Fruit fly (Drosophila melanogaster): Measurements from ENCODE around the gene CASK.
A peak's percentile ranks its signal among the peaks of the same experiment; 100 is the strongest.

Gene CASK

dm6 chr3R:21852579-21853233 lies 30.2 kb upstream of the CASK start (continued):
- TF ChIP-seq chinmo (GFP tag; IDR thresholded peaks at IDR 0.05; ENCODE audit: partially characterized antibody) (peak; percentile 26; the same call in 1 of the 4 replicates), psq (GFP tag; optimal IDR thresholded peaks at IDR 0.05) (peak; percentile 79), gem (tag; optimal IDR thresholded peaks at IDR 0.05) (peak; percentile 60), CG15269 (tag; optimal IDR thresholded peaks at IDR 0.05) (peak; percentile 42), CG10979 (tag; optimal IDR thresholded peaks at IDR 0.05) (peak; percentile 23), da (GFP tag; optimal IDR thresholded peaks at IDR 0.05) (no peak)

dm6 chr3R:21851592-21852578 lies 29.4 kb upstream of the CASK start:
- TF ChIP-seq fd102C (GFP tag; optimal IDR thresholded peaks at IDR 0.05) = no peak
- TF ChIP-seq CG7271 (tag; optimal IDR thresholded peaks at IDR 0.05) = no peak
- TF ChIP-seq hkb (optimal IDR thresholded peaks at IDR 0.05) = no peak
- no peak for TF ChIP-seq hkb (GFP tag; IDR thresholded peaks at IDR 0.05)
- TF ChIP-seq Xbp1 (GFP tag; optimal IDR thresholded peaks at IDR 0.05) = no peak
- no peak for TF ChIP-seq CG4730 (GFP tag; IDR thresholded peaks at IDR 0.05)
- TF ChIP-seq CG8290 (GFP tag; optimal IDR thresholded peaks at IDR 0.05) = no peak
- peak in 1 of 2 experiments; percentile 21 for TF ChIP-seq CG8290 (tag; optimal IDR thresholded peaks at IDR 0.05)
- TF ChIP-seq CG4360 (GFP tag; IDR thresholded peaks at IDR 0.05) = peak; percentile 90
- no peak for TF ChIP-seq scrt (GFP tag; optimal IDR thresholded peaks at IDR 0.05)
- no peak for TF ChIP-seq CG8944 (GFP tag; optimal IDR thresholded peaks at IDR 0.05)
- TF ChIP-seq al (GFP tag; IDR thresholded peaks at IDR 0.05) = no peak
- TF ChIP-seq CG16863 (GFP tag; optimal IDR thresholded peaks at IDR 0.05) = no peak
- no peak for TF ChIP-seq CG6689 (GFP tag; IDR thresholded peaks at IDR 0.05)
- peak in 1 of 2 experiments; percentile 19 for TF ChIP-seq eve (GFP tag; optimal IDR thresholded peaks at IDR 0.05)
- no peak for TF ChIP-seq sim (GFP tag; IDR thresholded peaks at IDR 0.05)
- TF ChIP-seq CG11085 (GFP tag; IDR thresholded peaks at IDR 0.05) = no peak
- TF ChIP-seq jumu (GFP tag; optimal IDR thresholded peaks at IDR 0.05) = no peak
- no peak for TF ChIP-seq trem (tag; optimal IDR thresholded peaks at IDR 0.05)
- TF ChIP-seq BtbVII (GFP tag; optimal IDR thresholded peaks at IDR 0.05) = no peak
- TF ChIP-seq tio (GFP tag; optimal IDR thresholded peaks at IDR 0.05) = no peak
- TF ChIP-seq CG18476 (GFP tag; optimal IDR thresholded peaks at IDR 0.05) = no peak
- peak; percentile 30; the same call in 1 of the 2 replicates for TF ChIP-seq chm (GFP tag; IDR thresholded peaks at IDR 0.05)
- TF ChIP-seq shn (GFP tag; optimal IDR thresholded peaks at IDR 0.05) = no peak
- TF ChIP-seq CG7556 (GFP tag; optimal IDR thresholded peaks at IDR 0.05) = no peak
- no peak for TF ChIP-seq CG10654 (GFP tag; optimal IDR thresholded peaks at IDR 0.05)
- peak; percentile 33 for TF ChIP-seq sens (GFP tag)
- TF ChIP-seq Blimp-1 (GFP tag; optimal IDR thresholded peaks at IDR 0.05) = peak; percentile 3
- TF ChIP-seq CG18619 (GFP tag; optimal IDR thresholded peaks at IDR 0.05) = no peak
- TF ChIP-seq Fer2 (tag; optimal IDR thresholded peaks at IDR 0.05) = no peak
- no peak for TF ChIP-seq Nf-YB (GFP tag; optimal IDR thresholded peaks at IDR 0.05)
- TF ChIP-seq cg (GFP tag; optimal IDR thresholded peaks at IDR 0.05) = no peak
- no peak for TF ChIP-seq Deaf1 (tag; optimal IDR thresholded peaks at IDR 0.05)
- no peak for TF ChIP-seq Hr3 (GFP tag; optimal IDR thresholded peaks at IDR 0.05)
- no peak for TF ChIP-seq CG5180 (GFP tag; optimal IDR thresholded peaks at IDR 0.05)
- no peak for TF ChIP-seq CG9727 (GFP tag; optimal IDR thresholded peaks at IDR 0.05)
- TF ChIP-seq Mes4 (GFP tag; optimal IDR thresholded peaks at IDR 0.05) = no peak
- TF ChIP-seq CG4328 (GFP tag; optimal IDR thresholded peaks at IDR 0.05) = no peak
- TF ChIP-seq HHEX (GFP tag; optimal IDR thresholded peaks at IDR 0.05) = no peak
- TF ChIP-seq CG7357 (GFP tag; IDR thresholded peaks at IDR 0.05) = no peak
- TF ChIP-seq Dp (GFP tag; optimal IDR thresholded peaks at IDR 0.05) = no peak
